Worm (Caenorhabditis elegans) whole organism, L2 larva: ENCODE data around the gene tric-1B.1.

ENCODE experiments used
- F13H6.1 ChIP-seq: sonication (generic microtip); optimal IDR thresholded peaks from 2 replicates; lab custom pipeline; 2016; ENCODE audit warnings: missing genetic modification characterization, missing compliant biosample characterization
- R02D3.7 ChIP-seq: fragments of 150-350 bp; optimal IDR thresholded peaks from 2 replicates; lab custom pipeline; 2014; ENCODE audit warnings: missing biosample characterization, missing genetic modification characterization
- ZK546.5 ChIP-seq: sonication (generic microtip); optimal IDR thresholded peaks from 2 replicates; lab custom pipeline; 2017; ENCODE audit warnings: missing biosample characterization, missing genetic modification characterization
- alr-1 ChIP-seq: fragments of 150-350 bp; optimal IDR thresholded peaks from 2 replicates; lab custom pipeline; 2014; ENCODE audit warnings: missing biosample characterization, missing genetic modification characterization
- aly-2 ChIP-seq: fragments of 150-350 bp; optimal IDR thresholded peaks from 2 replicates; lab custom pipeline; 2014; ENCODE audit warnings: missing biosample characterization, missing genetic modification characterization
- ama-1 ChIP-seq: fragments of 150-350 bp; optimal IDR thresholded peaks from 2 replicates; lab custom pipeline; 2018; ENCODE audit warnings: inconsistent platforms
- blmp-1 ChIP-seq: sonication (generic microtip); optimal IDR thresholded peaks from 2 replicates; lab custom pipeline; 2017; ENCODE audit warnings: missing genetic modification characterization, mild to moderate bottlenecking, missing compliant biosample characterization, antibody characterized with exemption, moderate library complexity; ENCODE audit not compliant: insufficient read depth
- ceh-16 ChIP-seq: fragments of 150-350 bp; optimal IDR thresholded peaks from 2 replicates; lab custom pipeline; 2014; ENCODE audit warnings: missing biosample characterization, missing genetic modification characterization
- crh-2 ChIP-seq: sonication (generic microtip); optimal IDR thresholded peaks from 2 replicates; lab custom pipeline; 2017; ENCODE audit warnings: missing biosample characterization, missing genetic modification characterization
- dmd-4 ChIP-seq: sonication (generic microtip); optimal IDR thresholded peaks from 2 replicates; lab custom pipeline; 2017; ENCODE audit warnings: missing biosample characterization, missing genetic modification characterization
- elt-1 ChIP-seq: fragments of 150-350 bp; optimal IDR thresholded peaks from 2 replicates; lab custom pipeline; 2014; ENCODE audit warnings: missing biosample characterization, missing genetic modification characterization
- gmeb-1 ChIP-seq: fragments of 150-350 bp; optimal IDR thresholded peaks from 2 replicates; lab custom pipeline; 2014; ENCODE audit warnings: missing biosample characterization, missing genetic modification characterization
- lin-11 ChIP-seq: fragments of 150-350 bp; sonication (generic microtip); optimal IDR thresholded peaks from 2 replicates; lab custom pipeline; 2014; ENCODE audit warnings: missing biosample characterization, missing genetic modification characterization, inconsistent platforms, mixed read lengths
- lin-13 ChIP-seq: fragments of 150-350 bp; optimal IDR thresholded peaks from 2 replicates; lab custom pipeline; 2014; ENCODE audit warnings: missing biosample characterization, missing genetic modification reagents, missing genetic modification characterization
- lin-39 ChIP-seq: fragments of 150-350 bp; optimal IDR thresholded peaks from 2 replicates; lab custom pipeline; 2014; ENCODE audit warnings: missing biosample characterization, missing genetic modification reagents, missing genetic modification characterization
- lsy-2 ChIP-seq, 2 experiments: fragments of 150-350 bp in 1 of 2; sonication (generic microtip) in 1 of 2; optimal IDR thresholded peaks; 2 replicates each; lab custom pipeline; 2014 to 2017; ENCODE audit warnings: missing biosample characterization in 2 of 2, missing genetic modification characterization in 2 of 2
- mab-5 ChIP-seq: fragments of 150-350 bp; optimal IDR thresholded peaks from 2 replicates; lab custom pipeline; 2014; ENCODE audit warnings: missing biosample characterization, missing genetic modification characterization
- mbf-1 ChIP-seq: sonication (generic microtip); optimal IDR thresholded peaks from 2 replicates; lab custom pipeline; 2017; ENCODE audit warnings: missing biosample characterization, missing genetic modification characterization
- mdl-1 ChIP-seq, 2 experiments: fragments of 150-350 bp in 1 of 2; sonication (generic microtip) in 1 of 2; optimal IDR thresholded peaks; 2 replicates each; lab custom pipeline; 2017; ENCODE audit warnings: missing biosample characterization in 2 of 2, missing genetic modification characterization in 2 of 2
- nhr-10 ChIP-seq: sonication (generic microtip); optimal IDR thresholded peaks from 2 replicates; lab custom pipeline; 2017; ENCODE audit warnings: missing biosample characterization, missing genetic modification characterization
- nhr-129 ChIP-seq: fragments of 150-350 bp; optimal IDR thresholded peaks from 2 replicates; lab custom pipeline; 2014; ENCODE audit warnings: missing biosample characterization, missing genetic modification characterization
- nhr-21 ChIP-seq: fragments of 150-350 bp; optimal IDR thresholded peaks from 2 replicates; lab custom pipeline; 2014; ENCODE audit warnings: missing biosample characterization, missing genetic modification characterization
- nhr-23 ChIP-seq: fragments of 150-350 bp; optimal IDR thresholded peaks from 2 replicates; lab custom pipeline; 2014; ENCODE audit warnings: missing biosample characterization, missing genetic modification reagents, missing genetic modification characterization
- nhr-237 ChIP-seq: fragments of 150-350 bp; optimal IDR thresholded peaks from 2 replicates; lab custom pipeline; 2014; ENCODE audit warnings: missing biosample characterization, missing genetic modification characterization
- nhr-25 ChIP-seq: fragments of 150-350 bp; sonication (generic microtip); optimal IDR thresholded peaks from 3 replicates; lab custom pipeline; 2014; ENCODE audit warnings: missing biosample characterization, missing genetic modification characterization
- nhr-6 ChIP-seq: fragments of 150-350 bp; optimal IDR thresholded peaks from 2 replicates; lab custom pipeline; 2014; ENCODE audit warnings: missing biosample characterization, missing genetic modification characterization
- nhr-77 ChIP-seq: fragments of 150-350 bp; optimal IDR thresholded peaks from 2 replicates; lab custom pipeline; 2014; ENCODE audit warnings: missing biosample characterization, missing genetic modification characterization
- peb-1 ChIP-seq: fragments of 150-350 bp; optimal IDR thresholded peaks from 2 replicates; lab custom pipeline; 2014; ENCODE audit warnings: missing biosample characterization, missing genetic modification characterization
- skn-1 ChIP-seq: sonication (generic microtip); optimal IDR thresholded peaks from 2 replicates; lab custom pipeline; 2017; ENCODE audit warnings: missing biosample characterization, missing genetic modification characterization
- sma-3 ChIP-seq: sonication (generic microtip); optimal IDR thresholded peaks from 2 replicates; lab custom pipeline; 2016; ENCODE audit warnings: missing genetic modification reagents, missing genetic modification characterization, missing compliant biosample characterization
- sma-9 ChIP-seq, 2 experiments: fragments of 150-350 bp in 1 of 2; sonication (generic microtip) in 1 of 2; optimal IDR thresholded peaks; 2 replicates each; lab custom pipeline; 2014 to 2016; ENCODE audit warnings: missing genetic modification characterization in 2 of 2, mild to moderate bottlenecking in 1 of 2, missing biosample characterization in 1 of 2, missing compliant biosample characterization in 1 of 2, missing genetic modification reagents in 1 of 2, moderate library complexity in 1 of 2
- snpc-4 ChIP-seq: fragments of 150-350 bp; optimal IDR thresholded peaks from 2 replicates; lab custom pipeline; 2014; ENCODE audit warnings: missing biosample characterization, missing genetic modification characterization
- unc-39 ChIP-seq: fragments of 150-350 bp; optimal IDR thresholded peaks from 2 replicates; lab custom pipeline; 2014; ENCODE audit warnings: missing biosample characterization, missing genetic modification characterization
- unc-62 ChIP-seq: fragments of 150-350 bp; optimal IDR thresholded peaks from 2 replicates; lab custom pipeline; 2014; ENCODE audit warnings: missing biosample characterization, missing genetic modification reagents, missing genetic modification characterization
- zag-1 ChIP-seq: fragments of 150-350 bp; optimal IDR thresholded peaks from 2 replicates; lab custom pipeline; 2014; ENCODE audit warnings: missing biosample characterization, missing genetic modification characterization
- ztf-1 ChIP-seq: fragments of 200-800 bp; sonication (Bioruptor generic); conservative IDR thresholded peaks from 2 replicates; pipeline ENCODE4 v1.3.6; 2022; ENCODE audit warnings: missing genetic modification characterization, missing compliant biosample characterization
- ztf-11 ChIP-seq: sonication (generic microtip); optimal IDR thresholded peaks from 2 replicates; lab custom pipeline; 2017; ENCODE audit warnings: missing biosample characterization, missing genetic modification characterization
- ztf-4 ChIP-seq: fragments of 150-350 bp; optimal IDR thresholded peaks from 2 replicates; lab custom pipeline; 2014; ENCODE audit warnings: missing biosample characterization, missing genetic modification characterization

tric-1B.1 gene

DNA sequence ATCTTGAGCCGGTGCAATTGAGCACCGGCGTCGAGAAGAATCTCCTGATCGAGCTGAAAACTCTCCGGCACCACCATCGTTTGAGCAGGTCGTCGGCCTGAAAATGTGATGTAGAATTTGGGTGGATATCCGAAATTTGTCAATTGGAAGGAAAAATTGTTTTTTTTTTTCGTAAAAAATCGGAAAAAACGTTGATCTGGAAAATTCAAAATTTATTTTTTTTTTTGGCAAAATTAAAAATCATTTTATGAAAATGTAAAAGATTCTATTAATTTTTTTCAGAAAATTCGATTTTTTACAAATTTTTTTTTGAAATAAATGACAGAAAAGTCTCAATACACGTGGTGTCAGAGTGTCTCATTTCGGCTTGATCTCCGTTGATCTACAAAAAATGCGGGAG is at the start of gene tric-1B.1:
tric-1B.1 (minus strand) TSS at position 101 of the 400 bp plus-strand sequence.
- no peak for TF ChIP-seq lin-39 (tag; lab: Kevin White, UChicago)

DNA sequence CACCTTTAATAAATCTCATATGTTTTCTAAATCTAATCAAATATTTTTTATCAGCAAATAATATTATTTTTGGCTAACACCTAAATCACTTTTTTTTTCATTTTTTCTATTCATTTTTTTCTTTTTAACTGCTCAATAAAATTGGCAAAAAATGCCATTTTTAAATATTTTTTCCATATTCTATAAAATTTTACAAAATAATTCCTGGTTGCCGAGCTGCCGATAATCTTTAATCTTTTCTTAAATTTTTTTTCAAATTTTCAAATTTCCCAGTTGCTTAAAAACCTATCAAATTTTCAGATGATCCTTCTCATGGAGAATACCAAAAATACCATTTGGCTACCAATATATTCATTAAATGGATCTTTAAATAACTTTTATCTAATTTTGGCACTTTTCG is 45.5 kb upstream of the tric-1B.1 start, which contains the start of gene sre-51:
sre-51 (plus strand) TSS at position 301 of the 400 bp plus-strand sequence.
- no peak for TF ChIP-seq nhr-10 (tag; lab: Kevin White, UChicago)
- TF ChIP-seq alr-1 (tag; lab: Kevin White, UChicago), result no peak
- no peak for TF ChIP-seq unc-39 (tag; lab: Kevin White, UChicago)
- TF ChIP-seq ztf-4 (tag; lab: Kevin White, UChicago), result no peak
- no peak for TF ChIP-seq ama-1 (lab: Kevin White, UChicago)
- no peak for TF ChIP-seq dmd-4 (tag; lab: Kevin White, UChicago)
- TF ChIP-seq ceh-16 (tag; lab: Kevin White, UChicago), result no peak
- no peak for TF ChIP-seq sma-3
- TF ChIP-seq crh-2 (tag; lab: Kevin White, UChicago), result no peak
- no peak for TF ChIP-seq blmp-1 (tag; lab: Kevin White, UChicago)
- TF ChIP-seq gmeb-1 (tag; lab: Kevin White, UChicago), result no peak

DNA sequence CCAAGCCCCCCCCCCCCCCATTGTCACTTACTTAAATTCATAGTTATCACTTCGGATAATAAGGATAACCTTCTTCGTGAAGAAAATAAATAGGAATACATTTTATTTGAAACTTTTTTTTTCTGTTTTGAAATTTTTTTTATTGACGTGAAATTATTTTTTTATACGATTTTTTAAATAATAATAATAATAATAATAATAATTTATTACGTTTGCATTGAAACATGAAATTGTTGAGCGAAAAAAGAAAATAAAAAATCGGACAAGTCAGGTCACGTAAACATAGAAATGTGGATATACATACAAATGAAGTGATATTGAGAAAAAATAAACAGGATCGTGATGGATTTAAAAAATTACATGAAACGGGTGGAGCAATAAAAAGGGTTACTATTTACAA is 43.6 kb upstream of the tric-1B.1 start, which contains the start of gene C50E10.2:
C50E10.2 (minus strand) TSS at position 101 of the 400 bp plus-strand sequence.
- TF ChIP-seq gmeb-1 (tag; lab: Kevin White, UChicago), result no peak
- no peak for TF ChIP-seq F13H6.1
- TF ChIP-seq nhr-77 (tag; lab: Kevin White, UChicago), result no peak
- TF ChIP-seq, all 48 proteins: peak for 0

DNA sequence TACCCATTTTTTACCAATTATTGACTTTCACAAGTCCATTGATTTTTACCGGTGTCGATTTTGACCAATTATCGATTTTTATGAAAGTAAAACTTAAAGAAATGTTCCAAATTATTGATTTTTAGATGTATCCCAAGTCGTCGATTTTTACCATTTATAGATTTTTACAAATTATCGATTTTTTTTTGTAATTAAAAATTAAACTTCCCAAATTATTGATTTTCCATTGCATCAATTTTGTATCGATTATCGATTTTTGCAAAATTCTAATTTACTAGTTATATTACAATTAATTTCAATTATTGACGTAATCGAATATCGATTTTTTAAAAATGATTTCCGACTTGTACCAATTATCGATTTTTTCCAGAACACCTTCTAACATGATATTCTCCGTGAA is 37.1 kb upstream of the tric-1B.1 start, which contains the start of gene sre-50:
sre-50 (plus strand) TSS at position 384 of the 400 bp plus-strand sequence.
- TF ChIP-seq mdl-1 (tag; optimal IDR thresholded peaks at IDR 0.05; lab: Kevin White, UChicago) (no peak), nhr-23 (tag; lab: Kevin White, UChicago) (no peak), F13H6.1 (no peak), sma-9 (GFP tag; optimal IDR thresholded peaks at IDR 0.05; lab: Kevin White, UChicago) (no peak), sma-9 (tag; optimal IDR thresholded peaks at IDR 0.05; lab: Kevin White, UChicago) (no peak), nhr-129 (tag; lab: Kevin White, UChicago) (no peak), R02D3.7 (tag; lab: Kevin White, UChicago) (no peak), nhr-6 (no peak), mbf-1 (no peak), ztf-11 (tag; lab: Kevin White, UChicago) (no peak), nhr-25 (tag; lab: Kevin White, UChicago) (no peak), elt-1 (tag; lab: Kevin White, UChicago) (no peak), crh-2 (tag; lab: Kevin White, UChicago) (no peak), snpc-4 (tag; lab: Kevin White, UChicago) (no peak), zag-1 (tag; lab: Kevin White, UChicago) (no peak), lin-39 (tag; lab: Kevin White, UChicago) (no peak), dmd-4 (tag; lab: Kevin White, UChicago) (no peak), aly-2 (tag; lab: Kevin White, UChicago) (no peak), skn-1 (tag; lab: Kevin White, UChicago) (no peak), unc-39 (tag; lab: Kevin White, UChicago) (no peak), alr-1 (tag; lab: Kevin White, UChicago) (no peak)

DNA sequence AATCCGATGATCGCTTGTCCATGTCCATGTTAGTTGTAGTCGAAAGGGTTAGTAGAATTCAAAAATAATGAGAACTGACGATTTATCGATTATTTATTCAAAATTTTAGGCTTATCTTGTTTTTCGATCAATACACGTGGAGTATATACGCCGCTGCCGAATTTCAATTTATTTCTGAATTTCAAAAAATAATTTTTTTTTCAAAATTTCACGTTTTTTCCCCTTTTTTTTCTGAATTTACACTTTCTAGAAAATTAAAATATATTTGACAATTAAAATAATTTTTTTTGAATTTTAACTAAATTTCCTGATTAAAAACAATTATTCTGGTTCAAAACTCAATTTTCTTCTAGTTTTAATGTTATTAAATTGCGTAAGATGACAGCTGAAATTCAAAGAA is 36.3 kb upstream of the tric-1B.1 start, which contains the start of gene C50E10.1:
C50E10.1 (minus strand) TSS at position 101 of the 400 bp plus-strand sequence.
- no peak for TF ChIP-seq mdl-1 (tag; optimal IDR thresholded peaks at IDR 0.05; lab: Kevin White, UChicago)
- no peak for TF ChIP-seq mab-5

DNA sequence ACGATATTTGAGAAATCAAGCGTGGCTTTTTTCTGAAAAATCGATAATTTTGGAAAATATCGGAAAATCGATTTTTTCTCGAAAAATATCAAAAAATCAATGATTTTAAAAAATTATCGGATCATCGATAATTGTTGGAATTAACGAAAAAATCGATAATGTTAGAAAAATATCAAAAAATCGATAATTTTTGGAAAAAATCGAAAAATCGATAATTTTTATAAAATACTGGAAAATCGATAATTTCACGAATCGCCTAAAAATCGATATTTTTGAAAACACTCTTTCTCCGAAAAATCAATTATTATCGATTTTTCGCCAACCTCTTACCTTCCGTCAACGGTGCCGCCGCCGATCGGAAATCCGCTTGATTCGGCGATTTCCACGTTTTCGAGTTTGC is 35.2 kb upstream of the tric-1B.1 start:
- no peak for TF ChIP-seq nhr-21 (tag; lab: Kevin White, UChicago)
- TF ChIP-seq peb-1 (tag; lab: Kevin White, UChicago), result no peak
- no peak for TF ChIP-seq ZK546.5 (tag; lab: Kevin White, UChicago)
- TF ChIP-seq nhr-237 (tag; lab: Kevin White, UChicago), result no peak
- no peak for TF ChIP-seq mdl-1 (tag; optimal IDR thresholded peaks at IDR 0.05; lab: Kevin White, UChicago)
- no peak for TF ChIP-seq lin-11 (tag; lab: Kevin White, UChicago)
- TF ChIP-seq sma-9 (GFP tag; optimal IDR thresholded peaks at IDR 0.05; lab: Kevin White, UChicago), result no peak
- TF ChIP-seq sma-9 (tag; optimal IDR thresholded peaks at IDR 0.05; lab: Kevin White, UChicago), result no peak
- TF ChIP-seq unc-62 (GFP tag; lab: Kevin White, UChicago), result no peak
- no peak for TF ChIP-seq lin-13 (GFP tag; lab: Kevin White, UChicago)
- TF ChIP-seq ztf-1, result no peak
- no peak for TF ChIP-seq ceh-16 (tag; lab: Kevin White, UChicago)
- no peak for TF ChIP-seq unc-39 (tag; lab: Kevin White, UChicago)
- no peak for TF ChIP-seq lsy-2 (tag; optimal IDR thresholded peaks at IDR 0.05; lab: Kevin White, UChicago)
- no peak for TF ChIP-seq nhr-10 (tag; lab: Kevin White, UChicago)
- TF ChIP-seq ama-1 (lab: Kevin White, UChicago), result no peak
